Worm (Caenorhabditis elegans) whole organism, late embryonic: ENCODE measurements around the gene F44D12.2.

ENCODE experiments used
- C38D4.7 ChIP-seq: fragments of 200-800 bp; sonication (Bioruptor generic); optimal IDR thresholded peaks from 2 replicates; lab custom pipeline; 2018; ENCODE audit warnings: mild to moderate bottlenecking, missing genetic modification characterization, moderate library complexity, missing compliant biosample characterization
- F13H6.1 ChIP-seq: sonication (generic microtip); optimal IDR thresholded peaks from 2 replicates; lab custom pipeline; 2016; ENCODE audit warnings: missing genetic modification characterization, missing compliant biosample characterization
- K02D7.2 ChIP-seq: sonication (generic microtip); optimal IDR thresholded peaks from 2 replicates; lab custom pipeline; 2017; ENCODE audit warnings: mild to moderate bottlenecking, missing genetic modification characterization, missing compliant biosample characterization
- K09A11.1 ChIP-seq: sonication (generic microtip); optimal IDR thresholded peaks from 2 replicates; lab custom pipeline; 2017; ENCODE audit warnings: antibody characterized with exemption, mild to moderate bottlenecking, missing genetic modification characterization, missing compliant biosample characterization; ENCODE audit not compliant: insufficient read depth
- Y22D7AL.16 ChIP-seq: sonication (generic microtip); optimal IDR thresholded peaks from 2 replicates; lab custom pipeline; 2016; ENCODE audit warnings: missing genetic modification characterization, missing compliant biosample characterization
- ceh-14 ChIP-seq: sonication (generic microtip); optimal IDR thresholded peaks from 2 replicates; lab custom pipeline; 2016; ENCODE audit warnings: missing genotype, missing genetic modification characterization, missing compliant biosample characterization
- ceh-18 ChIP-seq: sonication (generic microtip); optimal IDR thresholded peaks from 2 replicates; lab custom pipeline; 2016; ENCODE audit warnings: missing genetic modification characterization, missing compliant biosample characterization
- ceh-19 ChIP-seq: fragments of 200-800 bp; sonication (Bioruptor generic); optimal IDR thresholded peaks from 2 replicates; lab custom pipeline; 2018; ENCODE audit warnings: mild to moderate bottlenecking, missing genetic modification characterization, missing compliant biosample characterization
- ceh-2 ChIP-seq: sonication (generic microtip); optimal IDR thresholded peaks from 2 replicates; lab custom pipeline; 2016; ENCODE audit warnings: missing genotype, missing genetic modification characterization, missing compliant biosample characterization
- ceh-24 ChIP-seq: sonication (generic microtip); optimal IDR thresholded peaks from 2 replicates; lab custom pipeline; 2016; ENCODE audit warnings: mild to moderate bottlenecking, missing genetic modification characterization, missing compliant biosample characterization
- ceh-30 ChIP-seq: fragments of 150-350 bp; optimal IDR thresholded peaks from 2 replicates; lab custom pipeline; 2014; ENCODE audit warnings: missing biosample characterization, missing genetic modification characterization
- ceh-34 ChIP-seq: sonication (generic microtip); optimal IDR thresholded peaks from 2 replicates; lab custom pipeline; 2016; ENCODE audit warnings: mild to moderate bottlenecking, missing genetic modification characterization, missing compliant biosample characterization
- ceh-48 ChIP-seq: sonication (generic microtip); optimal IDR thresholded peaks from 2 replicates; lab custom pipeline; 2016; ENCODE audit warnings: missing genetic modification characterization, inconsistent platforms, missing compliant biosample characterization
- dve-1 ChIP-seq: sonication (generic microtip); optimal IDR thresholded peaks from 2 replicates; lab custom pipeline; 2017; ENCODE audit warnings: antibody characterized with exemption, mild to moderate bottlenecking, missing genetic modification characterization, missing compliant biosample characterization
- elt-2 ChIP-seq: sonication (generic microtip); optimal IDR thresholded peaks from 2 replicates; lab custom pipeline; 2016; ENCODE audit warnings: missing genetic modification reagents, missing genetic modification characterization, missing compliant biosample characterization
- elt-4 ChIP-seq: sonication (generic microtip); optimal IDR thresholded peaks from 2 replicates; lab custom pipeline; 2016; ENCODE audit warnings: missing genetic modification characterization, missing compliant biosample characterization
- ets-4 ChIP-seq: sonication (generic microtip); optimal IDR thresholded peaks from 2 replicates; lab custom pipeline; 2016; ENCODE audit warnings: missing genetic modification characterization, missing compliant biosample characterization
- fax-1 ChIP-seq: sonication (generic microtip); optimal IDR thresholded peaks from 2 replicates; lab custom pipeline; 2016; ENCODE audit warnings: missing genotype, missing genetic modification characterization, missing compliant biosample characterization
- hlh-13 ChIP-seq: fragments of 200-800 bp; sonication (Bioruptor generic); optimal IDR thresholded peaks from 2 replicates; lab custom pipeline; 2018; ENCODE audit warnings: mild to moderate bottlenecking, missing genetic modification characterization, missing compliant biosample characterization
- hlh-6 ChIP-seq: sonication (generic microtip); optimal IDR thresholded peaks from 2 replicates; lab custom pipeline; 2016; ENCODE audit warnings: missing genotype, missing genetic modification characterization, missing compliant biosample characterization
- hlh-8 ChIP-seq: sonication (generic microtip); optimal IDR thresholded peaks from 2 replicates; lab custom pipeline; 2016; ENCODE audit warnings: missing genotype, missing genetic modification characterization, missing compliant biosample characterization
- lim-6 ChIP-seq: sonication (generic microtip); optimal IDR thresholded peaks from 2 replicates; lab custom pipeline; 2016; ENCODE audit warnings: missing genetic modification characterization, missing compliant biosample characterization
- madf-2 ChIP-seq: sonication (generic microtip); optimal IDR thresholded peaks from 2 replicates; lab custom pipeline; 2017; ENCODE audit warnings: missing genetic modification characterization, missing compliant biosample characterization
- mec-3 ChIP-seq: sonication (generic microtip); optimal IDR thresholded peaks from 2 replicates; lab custom pipeline; 2016; ENCODE audit warnings: borderline replicate concordance, missing genetic modification characterization, missing compliant biosample characterization
- nhr-11 ChIP-seq: fragments of 150-350 bp; optimal IDR thresholded peaks from 2 replicates; lab custom pipeline; 2014; ENCODE audit warnings: missing biosample characterization, missing genetic modification characterization
- nhr-232 ChIP-seq: sonication (generic microtip); optimal IDR thresholded peaks from 2 replicates; lab custom pipeline; 2016; ENCODE audit warnings: missing genetic modification characterization, missing compliant biosample characterization
- npax-4 ChIP-seq: sonication (generic microtip); optimal IDR thresholded peaks from 2 replicates; lab custom pipeline; 2016; ENCODE audit warnings: missing genetic modification characterization, missing compliant biosample characterization
- pag-3 ChIP-seq: sonication (generic microtip); optimal IDR thresholded peaks from 2 replicates; lab custom pipeline; 2016; ENCODE audit warnings: missing compliant biosample characterization, missing genetic modification characterization, borderline replicate concordance
- pat-9 ChIP-seq: fragments of 200-800 bp; sonication (Bioruptor generic); optimal IDR thresholded peaks from 2 replicates; lab custom pipeline; 2018; ENCODE audit warnings: mild to moderate bottlenecking, missing genetic modification characterization, moderate library complexity, missing compliant biosample characterization
- pax-1 ChIP-seq: fragments of 150-350 bp; optimal IDR thresholded peaks from 2 replicates; lab custom pipeline; 2014; ENCODE audit warnings: missing biosample characterization, missing genetic modification characterization
- pha-4 ChIP-seq: fragments of 150-350 bp; optimal IDR thresholded peaks from 2 replicates; lab custom pipeline; 2018; ENCODE audit warnings: missing biosample characterization, missing genetic modification reagents, missing genetic modification characterization
- ref-2 ChIP-seq: sonication (generic microtip); optimal IDR thresholded peaks from 2 replicates; lab custom pipeline; 2016; ENCODE audit warnings: missing genetic modification characterization, missing compliant biosample characterization
- sdc-2 ChIP-seq: sonication (generic microtip); optimal IDR thresholded peaks from 2 replicates; lab custom pipeline; 2016; ENCODE audit warnings: missing genotype, missing genetic modification characterization, missing compliant biosample characterization
- sox-4 ChIP-seq: sonication (generic microtip); optimal IDR thresholded peaks from 2 replicates; lab custom pipeline; 2017; ENCODE audit warnings: mild to moderate bottlenecking, missing genetic modification characterization, inconsistent platforms, missing compliant biosample characterization
- ttx-3 ChIP-seq: sonication (generic microtip); optimal IDR thresholded peaks from 2 replicates; lab custom pipeline; 2016; ENCODE audit warnings: missing genetic modification reagents, missing genetic modification characterization, missing compliant biosample characterization
- unc-42 ChIP-seq: sonication (generic microtip); optimal IDR thresholded peaks from 2 replicates; lab custom pipeline; 2016; ENCODE audit warnings: missing genotype, missing genetic modification characterization, missing compliant biosample characterization
- unc-55 ChIP-seq: sonication (generic microtip); optimal IDR thresholded peaks from 2 replicates; lab custom pipeline; 2017; ENCODE audit warnings: missing biosample characterization, missing genetic modification reagents, missing genetic modification characterization
- unc-86 ChIP-seq: sonication (generic microtip); optimal IDR thresholded peaks from 2 replicates; lab custom pipeline; 2016; ENCODE audit warnings: missing genetic modification characterization, missing compliant biosample characterization
- zip-5 ChIP-seq: sonication (generic microtip); optimal IDR thresholded peaks from 2 replicates; lab custom pipeline; 2016; ENCODE audit warnings: missing genetic modification characterization, missing compliant biosample characterization

Gene F44D12.2

DNA sequence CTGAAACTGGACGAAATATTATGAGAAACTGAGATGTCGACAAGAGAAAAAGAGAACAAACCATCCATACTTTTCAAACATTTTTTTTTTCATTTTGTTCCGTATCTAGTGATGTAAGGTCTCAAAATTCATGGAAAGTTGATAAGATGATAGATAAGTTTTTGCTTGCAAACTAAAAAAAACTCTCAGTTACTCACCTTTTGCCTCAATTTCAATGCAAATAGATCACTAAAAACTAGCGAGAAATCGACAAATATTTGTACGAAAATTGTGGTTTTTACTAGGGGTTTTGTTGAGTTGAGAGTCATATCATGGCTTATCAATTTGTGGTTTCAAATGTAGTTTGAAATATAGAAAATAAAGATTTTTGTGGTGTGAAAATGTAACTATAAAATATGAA is 43.3 kb upstream of the F44D12.2 start:
- TF ChIP-seq ets-4 (no peak), dve-1 (tag; lab: Kevin White, UChicago) (no peak), ceh-19 (no peak), elt-4 (tag; lab: Kevin White, UChicago) (no peak), ceh-18 (tag; lab: Kevin White, UChicago) (no peak), ceh-48 (tag; lab: Kevin White, UChicago) (no peak), pat-9 (tag; lab: Kevin White, UChicago) (no peak)

DNA sequence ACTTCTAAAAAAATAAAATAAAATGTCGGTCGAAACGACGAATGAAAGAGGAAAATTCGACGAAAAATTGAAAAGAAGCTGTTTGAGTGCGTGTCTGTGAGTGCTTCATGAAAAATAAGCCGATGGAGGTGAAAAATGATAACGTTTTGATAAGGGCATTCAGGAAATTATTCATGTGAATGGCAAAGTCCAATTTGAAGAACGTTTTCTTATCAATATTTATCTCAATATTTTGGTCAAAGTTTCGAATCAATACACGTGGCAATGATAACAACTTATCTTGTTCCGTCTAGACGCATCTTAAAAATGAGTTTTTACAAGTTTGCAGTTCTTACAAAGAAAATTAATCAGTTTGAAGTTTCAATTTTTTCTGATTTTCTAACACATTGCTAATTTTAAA is 41.6 kb upstream of the F44D12.2 start:
- TF ChIP-seq npax-4 (tag; lab: Kevin White, UChicago): no peak
- peak; percentile 91 for TF ChIP-seq elt-2
- TF ChIP-seq ceh-2 (tag; lab: Kevin White, UChicago): no peak

DNA sequence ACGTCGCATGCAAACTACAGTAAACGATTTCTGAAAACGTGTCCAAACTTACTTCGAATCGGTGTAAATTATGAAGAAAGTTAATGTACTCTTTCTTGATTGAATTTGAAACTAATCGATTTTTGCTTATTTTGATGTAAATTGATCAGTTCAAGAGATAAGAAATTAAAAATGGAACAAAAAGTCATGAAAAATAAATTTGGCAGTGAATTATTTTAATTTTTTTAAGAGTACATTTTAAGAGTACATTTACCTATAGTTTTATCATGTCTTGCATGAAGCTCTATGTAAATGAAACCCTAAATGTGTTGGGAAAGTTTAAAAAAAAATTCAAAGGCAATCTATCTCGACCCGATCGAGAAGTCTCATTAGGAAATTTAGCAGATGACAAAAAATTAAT is 38.6 kb upstream of the F44D12.2 start, which contains the start of gene T04B2.7:
Gene T04B2.7, minus strand, starts transcription at position 101 of the 400 bp plus-strand sequence.
- TF ChIP-seq zip-5 (tag; lab: Kevin White, UChicago): no peak
- no peak for TF ChIP-seq K09A11.1
- TF ChIP-seq ceh-24 (tag; lab: Kevin White, UChicago): no peak
- TF ChIP-seq F13H6.1: no peak
- TF ChIP-seq sdc-2 (tag; lab: Kevin White, UChicago): no peak
- no peak for TF ChIP-seq unc-42 (tag; lab: Kevin White, UChicago)
- no peak for TF ChIP-seq hlh-8 (tag; lab: Kevin White, UChicago)
- no peak for TF ChIP-seq ceh-30 (tag; lab: Kevin White, UChicago)
- no peak for TF ChIP-seq nhr-11 (tag; lab: Kevin White, UChicago)
- TF ChIP-seq C38D4.7: no peak
- TF ChIP-seq fax-1: no peak
- no peak for TF ChIP-seq hlh-13 (GFP tag; lab: Kevin White, UChicago)
- TF ChIP-seq ttx-3 (tag; lab: Kevin White, UChicago): no peak
- no peak for TF ChIP-seq ref-2 (tag; lab: Kevin White, UChicago)
- TF ChIP-seq pax-1 (tag; lab: Kevin White, UChicago): no peak
- TF ChIP-seq unc-55 (GFP tag; lab: Kevin White, UChicago): no peak
- no peak for TF ChIP-seq ceh-14

DNA sequence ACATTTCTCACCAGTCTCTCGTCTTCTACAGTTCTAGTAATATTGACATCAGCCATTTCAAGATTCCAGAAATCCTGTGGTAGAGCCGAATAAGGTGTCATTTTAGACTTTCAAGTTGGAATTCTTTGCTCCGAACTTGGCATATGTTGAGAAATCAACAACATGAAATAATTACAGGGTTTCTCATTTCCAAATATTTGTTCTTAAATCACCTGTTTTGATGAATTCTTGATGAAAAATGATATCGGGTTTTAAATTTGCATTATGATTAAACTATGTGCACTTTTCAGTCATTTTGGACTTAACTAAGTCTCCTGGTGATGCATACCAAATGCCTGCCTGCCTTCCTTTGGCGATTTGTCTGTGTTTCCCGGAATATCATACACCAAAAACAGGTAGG is 36.0 kb upstream of the F44D12.2 start, which contains the start of gene srv-12:
Gene srv-12, minus strand, starts transcription at position 101 of the 400 bp plus-strand sequence.
- TF ChIP-seq sox-4 (tag; lab: Kevin White, UChicago) (no peak), K02D7.2 (no peak), ref-2 (tag; lab: Kevin White, UChicago) (no peak), hlh-6 (tag; lab: Kevin White, UChicago) (no peak), madf-2 (tag; lab: Kevin White, UChicago) (no peak), fax-1 (no peak), ceh-2 (tag; lab: Kevin White, UChicago) (no peak), pag-3 (no peak), unc-86 (tag; lab: Kevin White, UChicago) (no peak), nhr-232 (tag; lab: Kevin White, UChicago) (no peak), ets-4 (no peak), mec-3 (no peak), Y22D7AL.16 (tag; lab: Kevin White, UChicago) (no peak), ceh-34 (no peak), dve-1 (tag; lab: Kevin White, UChicago) (no peak), lim-6 (no peak), elt-2 (no peak), pha-4 (no peak), C38D4.7 (no peak)
